Fruit fly (Drosophila melanogaster) whole organism, embryonic: ENCODE measurements around the gene CG33096.

Experiments
- CG4820 ChIP-seq: fragments of 200-800 bp; sonication (Bioruptor generic); optimal IDR thresholded peaks from 3 replicates; lab custom pipeline; 2016; ENCODE audit warnings: missing biosample characterization, missing genetic modification characterization
- Deaf1 ChIP-seq: fragments of 200-800 bp; optimal IDR thresholded peaks from 3 replicates; lab custom pipeline; 2019; ENCODE audit warnings: missing biosample characterization, mild to moderate bottlenecking, missing genetic modification characterization, moderate library complexity
- Hmr ChIP-seq: fragments of 200-800 bp; sonication (Bioruptor generic); optimal IDR thresholded peaks from 3 replicates; lab custom pipeline; 2017; ENCODE audit warnings: mild to moderate bottlenecking, missing biosample characterization, missing genetic modification reagents, missing genetic modification characterization
- ems ChIP-seq: fragments of 200-800 bp; sonication (Bioruptor generic); optimal IDR thresholded peaks from 3 replicates; lab custom pipeline; 2016; ENCODE audit warnings: missing biosample characterization, missing genetic modification characterization
- fd96Cb ChIP-seq: fragments of 200-800 bp; sonication (Bioruptor generic); optimal IDR thresholded peaks from 2 replicates; lab custom pipeline; 2018; ENCODE audit warnings: missing biosample characterization, mild to moderate bottlenecking, missing genetic modification characterization, moderate library complexity
- nmo ChIP-seq: fragments of 200-800 bp; sonication (Bioruptor generic); optimal IDR thresholded peaks from 2 replicates; lab custom pipeline; 2018; ENCODE audit warnings: missing biosample characterization, mild to moderate bottlenecking, missing genetic modification characterization, moderate library complexity

DNA sequence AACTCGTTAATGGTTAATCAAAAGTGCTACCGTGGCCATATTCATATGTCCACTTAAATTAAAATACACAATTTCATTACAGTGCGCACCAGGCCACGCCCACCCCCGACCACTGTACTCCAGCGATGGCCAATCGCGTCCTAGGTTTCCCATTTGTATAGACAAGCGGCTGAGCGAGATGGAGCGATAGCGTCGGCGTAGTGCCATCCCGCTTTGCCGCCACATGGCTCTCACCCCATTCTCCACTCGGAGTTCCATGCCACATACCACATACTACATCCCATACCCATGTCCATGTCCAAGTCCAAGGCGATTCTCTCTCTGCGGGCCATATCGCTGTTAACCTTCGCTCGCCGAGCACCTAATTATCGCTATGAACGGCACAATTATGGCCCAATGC, 17.0 kb upstream of the CG33096 start:
- TF ChIP-seq fd96Cb (tag; lab: Kevin White, UChicago): no peak
- no peak for TF ChIP-seq nmo (GFP tag; lab: Kevin White, UChicago)
- no peak for TF ChIP-seq Hmr (GFP tag; lab: Kevin White, UChicago)
- no peak for TF ChIP-seq Deaf1 (tag; lab: Kevin White, UChicago)
- no peak for TF ChIP-seq CG4820
- TF ChIP-seq ems: no peak
